Worm (Caenorhabditis elegans): ENCODE measurements around the gene ZK177.2.

DNA sequence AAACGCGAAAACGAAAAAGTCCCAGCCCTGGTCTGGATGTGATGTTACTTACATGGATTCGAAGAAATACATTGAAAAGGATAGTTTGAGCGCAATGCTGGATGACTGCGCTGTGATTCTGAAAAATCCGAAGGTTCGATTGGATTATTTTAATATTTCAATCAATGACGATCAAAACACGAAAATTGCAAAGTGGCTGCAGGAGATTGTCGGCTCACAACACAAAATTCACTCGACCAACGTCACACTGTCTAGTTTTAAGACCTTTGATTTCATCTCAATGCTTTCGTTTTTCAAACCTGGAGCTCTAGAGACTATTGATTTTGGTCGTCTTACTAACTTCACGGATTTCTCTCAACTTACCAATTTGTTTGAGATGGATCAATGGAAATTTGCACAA is 32.5 kb downstream of the ZK177.2 start, which contains the start of gene C17C3.5:
- TF ChIP-seq ets-7 (tag; optimal IDR thresholded peaks at IDR 0.05) (no peak), ceh-13 (GFP tag; optimal IDR thresholded peaks at IDR 0.05) (no peak), tbx-11 (GFP tag; IDR thresholded peaks at IDR 0.05) (no peak), ama-1 (optimal IDR thresholded peaks at IDR 0.05) (no peak), hmg-4 (GFP tag; optimal IDR thresholded peaks at IDR 0.05) (no peak), hmbx-1 (tag; optimal IDR thresholded peaks at IDR 0.05) (no peak), tbx-37 (GFP tag; conservative IDR thresholded peaks at IDR 0.05) (no peak), sea-1 (GFP tag; conservative IDR thresholded peaks at IDR 0.05) (no peak), scrt-1 (GFP tag; IDR thresholded peaks at IDR 0.05) (no peak), B0310.2 (tag; optimal IDR thresholded peaks at IDR 0.05) (no peak), pes-1 (GFP tag; IDR thresholded peaks at IDR 0.05) (no peak), flt-1 (GFP tag; IDR thresholded peaks at IDR 0.05) (no peak), F13C5.2 (tag; optimal IDR thresholded peaks at IDR 0.05) (no peak)
